Fruit fly (Drosophila melanogaster) whole organism: ENCODE results near the gene cpx.

Experiments
- CG8478 ChIP-seq: fragments of >200 bp; optimal IDR thresholded peaks from 2 replicates; lab custom pipeline; 2018; ENCODE audit warnings: inconsistent platforms
- Dll ChIP-seq: fragments of >200 bp; optimal IDR thresholded peaks from 2 replicates; lab custom pipeline; 2017
- EcR ChIP-seq, 2 experiments: fragments of >200 bp; optimal IDR thresholded peaks; 2 replicates each; lab custom pipeline; 2017; ENCODE audit warnings: missing biosample characterization in 2 of 2, missing genetic modification characterization in 2 of 2, missing genetic modification reagents in 2 of 2
- pan ChIP-seq: fragments of >200 bp; optimal IDR thresholded peaks from 2 replicates; lab custom pipeline; 2017
- psq ChIP-seq: fragments of >200 bp; optimal IDR thresholded peaks from 2 replicates; lab custom pipeline; 2017
- usp ChIP-seq: fragments of >200 bp; optimal IDR thresholded peaks from 2 replicates; lab custom pipeline; 2017; ENCODE audit warnings: missing biosample characterization, missing genetic modification characterization, mixed read lengths

The cpx gene

dm6 chr3R:4251241-4251640, 28.8 kb upstream of the cpx start, which contains the start of gene TwdlG:
Gene TwdlG (minus strand): TSS chr3R:4251341.
- no peak for TF ChIP-seq EcR (GFP tag; optimal IDR thresholded peaks at IDR 0.05; lab: Kevin White, UChicago)
- no peak for TF ChIP-seq pan (lab: Kevin White, UChicago)
- TF ChIP-seq Dll: no peak
- no peak for TF ChIP-seq usp (GFP tag; lab: Kevin White, UChicago)
- no peak for TF ChIP-seq psq (lab: Kevin White, UChicago)

DNA sequence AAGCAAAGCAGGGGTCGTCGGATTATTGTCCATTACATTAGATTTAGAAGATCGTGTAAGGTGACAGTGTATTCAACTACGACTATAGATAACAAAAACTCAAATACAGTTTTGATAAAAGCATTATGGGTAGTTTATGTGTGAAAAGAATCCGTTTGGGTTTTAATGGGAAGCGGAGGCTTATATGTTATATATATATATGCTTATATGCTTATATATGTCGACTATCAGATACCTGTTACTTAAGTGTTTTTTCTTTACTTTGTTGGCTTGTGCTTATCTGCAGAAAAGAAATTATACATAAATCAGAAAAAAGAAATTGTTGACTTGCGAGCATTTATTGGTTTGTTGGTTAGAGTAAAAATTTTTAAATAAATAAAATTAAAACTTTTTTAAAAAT, 27.1 kb upstream of the cpx start, which contains the start of gene CG14644:
CG14644 (minus strand) TSS at position 101 of the 400 bp plus-strand sequence.
- no peak for TF ChIP-seq usp (GFP tag; lab: Kevin White, UChicago)
- no peak for TF ChIP-seq EcR (GFP tag; optimal IDR thresholded peaks at IDR 0.05; lab: Kevin White, UChicago)
- no peak for TF ChIP-seq pan (lab: Kevin White, UChicago)
- TF ChIP-seq psq (lab: Kevin White, UChicago): no peak
- no peak for TF ChIP-seq Dll
- no peak for TF ChIP-seq CG8478 (lab: Kevin White, UChicago)

DNA sequence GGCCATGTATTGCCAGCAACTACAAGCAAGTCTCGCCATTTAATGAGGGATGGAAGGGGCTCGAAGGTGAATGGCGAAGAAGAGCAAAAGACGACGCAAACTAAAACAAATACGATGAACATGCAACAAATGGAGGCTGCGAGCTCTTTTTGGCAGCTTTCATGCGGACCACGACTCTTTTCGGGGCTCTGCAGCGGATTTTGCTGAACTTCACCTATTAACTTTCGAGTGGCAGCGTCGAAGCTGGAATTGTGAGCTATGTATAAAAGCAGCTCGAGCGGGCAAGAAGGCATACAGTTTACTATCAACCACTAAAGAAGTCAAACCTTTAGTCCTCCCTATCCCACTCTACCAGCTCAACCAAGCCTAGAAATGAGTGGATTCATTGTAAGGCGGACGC, 25.6 kb upstream of the cpx start, which contains the start of gene TwdlV:
TwdlV (plus strand) TSS at position 301 of the 400 bp plus-strand sequence.
- TF ChIP-seq psq (lab: Kevin White, UChicago) (no peak), Dll (no peak), usp (GFP tag; lab: Kevin White, UChicago) (no peak), CG8478 (lab: Kevin White, UChicago) (no peak), EcR (GFP tag; optimal IDR thresholded peaks at IDR 0.05; lab: Kevin White, UChicago) (no peak)

dm6 chr3R:4256672-4257071, 23.3 kb upstream of the cpx start, which contains the start of gene Or82a:
Gene Or82a (plus strand): TSS chr3R:4256972.
- TF ChIP-seq CG8478 (lab: Kevin White, UChicago) (no peak), psq (lab: Kevin White, UChicago) (no peak), EcR (GFP tag; optimal IDR thresholded peaks at IDR 0.05; lab: Kevin White, UChicago) (no peak), Dll (no peak), usp (GFP tag; lab: Kevin White, UChicago) (no peak)

- TF ChIP-seq CG8478 (lab: Kevin White, UChicago) (no peak), usp (GFP tag; lab: Kevin White, UChicago) (no peak), EcR (GFP tag; optimal IDR thresholded peaks at IDR 0.05; lab: Kevin White, UChicago) (no peak), Dll (no peak), psq (lab: Kevin White, UChicago) (no peak), pan (lab: Kevin White, UChicago) (no peak)
These were observed 13.6 kb upstream of the cpx start, which contains the start of gene CG1092 for dm6 chr3R:4266470-4266869. Gene CG1092 (plus strand): TSS chr3R:4266770.

DNA sequence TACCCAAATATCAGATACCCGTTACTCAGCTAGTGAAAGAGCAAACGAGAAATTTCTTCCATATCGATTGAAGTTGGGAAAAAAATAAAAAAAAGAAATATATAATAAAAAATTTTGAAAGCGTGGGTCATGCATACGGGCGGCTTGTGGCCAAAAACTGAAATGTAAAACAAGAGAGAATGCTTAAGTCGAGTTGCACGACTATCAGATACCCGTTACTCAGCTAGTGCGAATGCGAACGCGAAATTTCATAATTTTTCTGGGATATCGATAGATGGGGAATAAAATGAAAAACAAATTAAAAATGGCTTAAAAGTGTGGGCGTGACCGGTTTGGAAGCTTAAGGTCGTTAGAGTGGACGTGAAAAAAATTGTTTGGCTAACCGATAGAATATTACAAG, 11.7 kb upstream of the cpx start:
- no peak for TF ChIP-seq CG8478 (lab: Kevin White, UChicago)

DNA sequence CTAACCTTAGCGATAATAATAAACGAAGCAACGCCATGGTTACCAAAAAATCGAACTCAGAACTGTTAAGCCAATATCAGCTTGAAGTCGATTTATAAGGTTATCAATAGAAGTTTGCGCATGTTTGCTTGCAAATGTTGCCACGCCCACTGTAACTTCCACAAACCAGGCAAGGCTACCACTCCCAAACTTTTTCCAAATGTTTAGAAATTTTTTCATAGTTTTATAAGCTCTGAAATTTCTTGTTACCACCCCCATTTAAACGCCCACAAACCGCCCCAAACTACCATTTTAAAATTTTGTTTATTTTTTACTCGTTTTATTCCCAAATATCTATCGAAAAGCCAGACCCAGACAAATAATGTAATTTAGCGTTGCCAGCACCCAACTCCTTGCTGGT, 2.2 kb upstream of the cpx start, which contains the start of gene flip:
flip (minus strand) TSS at position 101 of the 400 bp plus-strand sequence.
- TF ChIP-seq Dll (no peak), pan (lab: Kevin White, UChicago) (no peak), usp (GFP tag; lab: Kevin White, UChicago) (no peak), CG8478 (lab: Kevin White, UChicago) (no peak), psq (lab: Kevin White, UChicago) (no peak), EcR (GFP tag; optimal IDR thresholded peaks at IDR 0.05; lab: Kevin White, UChicago) (no peak)

DNA sequence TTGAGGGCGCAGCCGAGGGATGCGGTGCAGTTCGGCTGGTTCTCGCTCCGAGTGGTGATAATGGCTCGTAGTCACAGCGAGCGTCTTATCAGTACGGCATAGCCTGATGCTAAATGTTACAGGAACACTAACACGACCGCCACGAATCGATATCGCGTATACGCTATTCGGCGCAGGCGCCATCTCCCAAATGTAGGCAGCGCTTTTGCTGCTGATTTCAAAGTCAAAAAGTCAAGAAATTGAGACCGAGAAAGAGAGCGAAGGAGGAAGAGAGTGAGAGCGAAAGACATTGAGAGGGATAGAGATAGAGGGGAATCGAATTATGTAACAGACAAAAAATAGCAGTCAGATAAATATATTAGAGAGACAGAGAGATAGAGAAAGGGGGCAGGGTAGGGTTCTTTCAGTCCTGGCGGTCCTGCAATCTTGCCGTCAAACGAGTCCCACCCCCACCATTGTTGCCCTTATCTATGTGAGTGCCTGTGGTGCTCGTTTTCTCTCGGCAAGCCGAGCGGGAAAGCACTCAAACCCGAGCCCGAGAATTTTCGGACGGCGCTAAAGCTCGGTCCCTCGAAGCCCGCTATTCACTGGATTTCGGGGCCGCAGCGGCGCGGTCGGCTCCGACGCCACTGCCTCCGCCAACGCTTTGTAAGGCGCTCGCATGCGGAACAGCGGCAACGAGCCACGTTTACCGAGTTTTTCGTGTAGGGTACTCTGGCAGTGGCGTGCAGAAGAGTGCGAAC, 1.3 kb downstream of the cpx start:
- TF ChIP-seq pan (lab: Kevin White, UChicago): no peak
- no peak for TF ChIP-seq CG8478 (lab: Kevin White, UChicago)
- no peak for TF ChIP-seq EcR (GFP tag; optimal IDR thresholded peaks at IDR 0.05; lab: Kevin White, UChicago)
- no peak for TF ChIP-seq Dll
- no peak for TF ChIP-seq usp (GFP tag; lab: Kevin White, UChicago)
- no peak for TF ChIP-seq psq (lab: Kevin White, UChicago)

dm6 chr3R:4282207-4282606, 2.2 kb downstream of the cpx start:
- no peak for TF ChIP-seq psq (lab: Kevin White, UChicago)
- TF ChIP-seq usp (GFP tag; lab: Kevin White, UChicago): no peak
- no peak for TF ChIP-seq Dll
- TF ChIP-seq pan (lab: Kevin White, UChicago): no peak
- TF ChIP-seq CG8478 (lab: Kevin White, UChicago): no peak
- no peak for TF ChIP-seq EcR (GFP tag; optimal IDR thresholded peaks at IDR 0.05; lab: Kevin White, UChicago)

DNA sequence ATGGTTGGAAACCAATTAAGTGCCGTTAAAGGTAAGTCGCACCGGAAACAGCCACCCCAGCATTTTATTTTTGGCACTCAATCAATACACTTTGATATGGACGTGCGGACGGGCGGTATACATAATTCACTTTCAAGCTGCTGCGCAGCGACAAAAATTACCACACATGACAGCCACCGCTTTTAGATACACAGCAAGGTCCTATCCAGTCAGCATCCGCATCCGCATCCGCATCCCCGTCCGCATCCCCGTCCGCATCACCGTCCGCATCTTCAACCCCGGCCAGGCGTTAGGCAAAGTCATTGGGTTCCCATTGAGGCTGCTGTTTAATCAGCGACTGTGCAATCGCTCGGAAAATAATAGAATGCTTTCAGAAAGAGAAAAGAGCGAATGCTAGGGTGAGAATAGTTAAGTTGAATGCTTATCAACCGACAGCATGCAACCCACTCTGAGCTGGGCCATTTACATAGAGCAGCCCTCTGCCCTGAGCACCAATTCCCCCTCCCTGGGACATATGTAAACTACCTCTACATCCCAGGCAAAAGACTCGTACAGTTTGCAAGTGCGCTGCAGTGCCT, 4.4 kb downstream of the cpx start:
- TF ChIP-seq Dll: no peak
- no peak for TF ChIP-seq psq (lab: Kevin White, UChicago)
- TF ChIP-seq pan (lab: Kevin White, UChicago): no peak
- no peak for TF ChIP-seq usp (GFP tag; lab: Kevin White, UChicago)

DNA sequence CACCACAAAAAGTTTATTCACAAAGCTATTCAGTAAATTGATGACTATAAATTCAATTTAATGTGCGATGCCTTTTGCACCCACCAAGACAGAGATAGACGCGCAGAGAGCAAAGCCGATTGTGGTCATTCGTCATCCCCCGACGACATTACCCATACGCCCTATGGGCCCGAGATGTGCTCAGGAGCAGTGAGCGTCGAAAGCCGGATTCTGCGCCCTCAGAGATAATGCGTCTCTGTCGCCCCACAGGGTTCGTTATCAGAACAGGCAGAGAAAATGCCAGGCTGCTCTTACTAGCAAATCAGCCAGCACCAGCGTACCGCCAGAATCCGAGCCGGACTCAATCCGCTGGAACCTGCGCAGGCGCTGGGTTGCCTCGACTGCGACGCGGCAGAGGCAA, 11.3 kb downstream of the cpx start:
- TF ChIP-seq CG8478 (lab: Kevin White, UChicago): no peak
- TF ChIP-seq usp (GFP tag; lab: Kevin White, UChicago): no peak
- TF ChIP-seq Dll: no peak
- no peak for TF ChIP-seq EcR (GFP tag; optimal IDR thresholded peaks at IDR 0.05; lab: Kevin White, UChicago)
- TF ChIP-seq psq (lab: Kevin White, UChicago): no peak
- TF ChIP-seq pan (lab: Kevin White, UChicago): no peak

DNA sequence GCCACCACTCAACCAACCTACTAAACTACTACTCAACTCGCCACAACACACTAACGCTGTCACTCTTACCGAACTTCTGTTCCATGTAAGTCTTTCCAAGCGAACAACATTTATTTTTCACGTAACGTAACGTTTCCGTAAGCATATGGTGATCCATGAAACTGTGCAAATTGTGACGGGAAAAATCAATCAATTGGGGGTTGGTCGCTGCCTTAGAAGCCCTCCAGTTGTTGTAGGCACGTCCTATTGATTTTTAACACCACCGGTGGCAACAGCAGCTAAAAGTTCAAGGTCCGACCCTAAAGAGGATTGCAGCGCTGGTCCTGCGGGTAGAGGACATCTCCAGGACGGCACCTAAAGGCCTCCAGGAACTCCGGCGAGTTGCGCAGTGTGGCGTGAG, 12.2 kb downstream of the cpx start:
- TF ChIP-seq psq (lab: Kevin White, UChicago): no peak
- no peak for TF ChIP-seq usp (GFP tag; lab: Kevin White, UChicago)
- TF ChIP-seq EcR (GFP tag; optimal IDR thresholded peaks at IDR 0.05; lab: Kevin White, UChicago): no peak
- no peak for TF ChIP-seq Dll
- TF ChIP-seq CG8478 (lab: Kevin White, UChicago): no peak
